Worm (Caenorhabditis elegans) whole organism, L3 larva: ENCODE data around the gene nhr-38.

ENCODE experiments used
- R02D3.7 ChIP-seq: fragments of 150-350 bp; optimal IDR thresholded peaks from 2 replicates; lab custom pipeline; 2014; ENCODE audit warnings: missing biosample characterization, missing genetic modification characterization
- pqm-1 ChIP-seq: fragments of 150-350 bp; optimal IDR thresholded peaks from 2 replicates; lab custom pipeline; 2017; ENCODE audit warnings: missing biosample characterization, missing genetic modification characterization, inconsistent platforms
- tbx-2 ChIP-seq: sonication (generic microtip); optimal IDR thresholded peaks from 2 replicates; lab custom pipeline; 2016; ENCODE audit warnings: mild to moderate bottlenecking, missing genetic modification characterization, missing compliant biosample characterization

DNA sequence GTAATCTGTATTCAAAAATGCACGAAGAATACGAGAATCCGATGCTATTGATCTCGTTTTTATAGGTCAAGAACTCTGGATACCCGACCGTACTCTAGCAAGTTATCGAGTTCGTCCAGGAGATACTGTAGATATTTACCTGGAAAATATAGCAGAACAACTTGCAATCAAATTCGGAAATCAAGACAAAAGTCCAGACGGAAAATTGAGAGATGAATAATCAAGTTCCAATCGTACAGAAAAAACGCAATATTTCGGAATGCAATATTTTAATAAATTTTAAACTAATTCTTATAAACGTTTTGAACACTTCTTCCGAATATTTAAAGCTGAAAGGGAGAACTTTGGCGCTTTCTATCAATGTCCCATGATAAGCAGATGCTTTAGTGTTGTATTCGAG is 29.0 kb downstream of the nhr-38 start:
- TF ChIP-seq tbx-2 (tag; lab: Kevin White, UChicago) (no peak), pqm-1 (no peak), R02D3.7 (tag; lab: Kevin White, UChicago) (no peak)
